Fruit fly (Drosophila melanogaster): ENCODE data around the gene Gr93c.

Gene Gr93c

DNA sequence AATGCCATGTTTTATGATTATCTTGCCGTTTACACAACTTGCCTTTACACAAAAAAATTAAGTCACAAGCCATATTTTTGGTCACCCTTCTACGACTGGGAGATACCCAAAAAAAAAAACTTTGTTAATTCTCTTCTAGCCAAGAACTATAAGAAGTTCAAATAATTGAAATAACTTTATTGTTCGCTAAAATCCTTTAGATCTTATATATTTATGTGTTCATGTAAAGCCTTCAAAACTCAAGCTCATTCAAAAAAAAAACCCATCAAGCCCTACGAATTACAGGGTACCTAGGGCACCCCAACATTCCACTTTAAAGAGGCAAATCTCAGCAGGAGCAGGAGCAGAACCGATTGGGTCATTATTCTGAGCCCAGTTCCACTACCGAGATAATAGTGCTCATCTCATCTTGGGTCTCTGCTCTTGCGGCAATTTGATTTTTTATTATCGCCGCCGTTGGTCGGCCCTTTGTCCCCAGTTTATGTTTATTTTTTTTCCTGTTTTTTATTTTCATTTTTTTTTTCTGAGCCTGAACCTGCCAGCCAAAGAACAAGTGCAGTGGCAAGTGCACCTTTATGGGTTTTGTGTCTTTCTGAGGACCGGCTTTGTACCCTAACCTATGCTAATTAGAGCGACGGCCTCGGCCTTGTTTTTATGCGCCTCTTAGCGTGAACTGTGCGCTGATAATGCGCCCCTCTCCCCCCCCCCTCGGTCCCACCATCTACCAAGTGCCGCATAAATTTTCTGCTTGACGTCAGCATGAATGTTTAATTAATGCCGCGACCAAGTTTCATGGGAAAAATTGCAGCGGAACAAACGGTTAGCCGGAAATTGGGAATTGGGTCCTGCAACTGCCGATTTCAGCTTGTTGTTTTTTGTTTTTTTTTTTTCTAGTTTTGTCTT, 3.3 kb downstream of the Gr93c start (continued):
- no peak for TF ChIP-seq Hr4 (GFP tag; optimal IDR thresholded peaks at IDR 0.05)
- TF ChIP-seq CG10631 (GFP tag; optimal IDR thresholded peaks at IDR 0.05) = peak; percentile 10
- TF ChIP-seq CG6808 (GFP tag; optimal IDR thresholded peaks at IDR 0.05) = peak; percentile 44
- no peak for TF ChIP-seq CG8632 (GFP tag; optimal IDR thresholded peaks at IDR 0.05)
- TF ChIP-seq Met (GFP tag; optimal IDR thresholded peaks at IDR 0.05) = peak; percentile 32
- no peak for TF ChIP-seq CG32006 (GFP tag; optimal IDR thresholded peaks at IDR 0.05)
- TF ChIP-seq fd85E (GFP tag; optimal IDR thresholded peaks at IDR 0.05) = no peak
- no peak for TF ChIP-seq CG4318 (GFP tag; optimal IDR thresholded peaks at IDR 0.05)
- TF ChIP-seq CG1621 (tag; optimal IDR thresholded peaks at IDR 0.05) = no peak
- peak; percentile 1 for TF ChIP-seq achi (GFP tag; optimal IDR thresholded peaks at IDR 0.05)
- TF ChIP-seq Eip93F (GFP tag; optimal IDR thresholded peaks at IDR 0.05) = no peak
- no peak for TF ChIP-seq CG11902 (GFP tag; optimal IDR thresholded peaks at IDR 0.05)
- peak; percentile 32 for TF ChIP-seq Eip75B (GFP tag; optimal IDR thresholded peaks at IDR 0.05)
- no peak for TF ChIP-seq Sox102F (GFP tag; optimal IDR thresholded peaks at IDR 0.05)
- peak; percentile 1 for TF ChIP-seq Sox14 (GFP tag; optimal IDR thresholded peaks at IDR 0.05)
- no peak for TF ChIP-seq pdm3 (GFP tag; optimal IDR thresholded peaks at IDR 0.05)
- TF ChIP-seq topi (GFP tag; optimal IDR thresholded peaks at IDR 0.05) = peak; percentile 32
- peak; percentile 44 for TF ChIP-seq esn (GFP tag; optimal IDR thresholded peaks at IDR 0.05)
- TF ChIP-seq svp (GFP tag) = peak; percentile 71
- no peak for TF ChIP-seq CG6276 (GFP tag; optimal IDR thresholded peaks at IDR 0.05)
- no peak for TF ChIP-seq dsx (GFP tag; optimal IDR thresholded peaks at IDR 0.05; ENCODE audit: poor library complexity, severe bottlenecking)
- TF ChIP-seq CG31627 (GFP tag; optimal IDR thresholded peaks at IDR 0.05) = peak; percentile 31
- TF ChIP-seq CG11294 (GFP tag; IDR thresholded peaks at IDR 0.05) = no peak
- peak; percentile 14 for TF ChIP-seq CG3919 (GFP tag; optimal IDR thresholded peaks at IDR 0.05)
- no peak for TF ChIP-seq Ets21C (GFP tag; optimal IDR thresholded peaks at IDR 0.05)
- no peak for TF ChIP-seq Ets96B (tag; optimal IDR thresholded peaks at IDR 0.05)
- TF ChIP-seq CG6163 (GFP tag; IDR thresholded peaks at IDR 0.05) = peak; percentile 17; the same call in 1 of the 3 replicates
- no peak for TF ChIP-seq CG8319 (GFP tag; optimal IDR thresholded peaks at IDR 0.05)
- no peak for TF ChIP-seq Blimp-1 (GFP tag; optimal IDR thresholded peaks at IDR 0.05)
- TF ChIP-seq CG6792 (GFP tag; optimal IDR thresholded peaks at IDR 0.05) = peak; percentile 30
- TF ChIP-seq Hr38 (GFP tag; optimal IDR thresholded peaks at IDR 0.05) = no peak
- peak; percentile 42 for TF ChIP-seq CG10669 (GFP tag; optimal IDR thresholded peaks at IDR 0.05)
- TF ChIP-seq CG16779 (tag; optimal IDR thresholded peaks at IDR 0.05) = no peak
- TF ChIP-seq Eip78C (GFP tag) = peak; percentile 70
- TF ChIP-seq dac (GFP tag; optimal IDR thresholded peaks at IDR 0.05) = no peak
- no peak for TF ChIP-seq fd59A (GFP tag; optimal IDR thresholded peaks at IDR 0.05)
- no peak for TF ChIP-seq Lpt (GFP tag; optimal IDR thresholded peaks at IDR 0.05)
- TF ChIP-seq eg (GFP tag; IDR thresholded peaks at IDR 0.05) = no peak
- no peak for TF ChIP-seq OdsH (GFP tag; optimal IDR thresholded peaks at IDR 0.05)
- TF ChIP-seq acj6 (GFP tag; optimal IDR thresholded peaks at IDR 0.05) = peak; percentile 42

DNA sequence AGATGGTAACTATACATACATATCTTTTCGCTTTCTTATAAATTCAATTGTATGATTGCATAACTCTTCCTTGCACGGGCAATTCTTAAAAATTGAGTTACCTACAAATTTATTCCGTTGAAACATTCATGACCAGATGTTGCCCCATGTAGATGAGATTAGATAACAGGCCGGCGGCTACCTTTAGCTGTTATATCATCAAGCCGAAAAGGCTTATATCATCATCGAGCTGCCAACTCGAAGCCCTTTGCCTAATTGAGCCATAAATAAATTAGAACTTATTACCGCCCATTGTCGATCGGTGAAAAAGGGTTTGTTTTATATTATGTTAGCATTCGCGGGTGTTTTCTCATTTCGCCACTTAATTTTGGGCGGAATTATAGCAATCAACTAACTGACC, 4.6 kb downstream of the Gr93c start:
- TF ChIP-seq Hr4 (GFP tag; optimal IDR thresholded peaks at IDR 0.05) (no peak), Eip78C (GFP tag) (peak; percentile 17), vri (GFP tag; optimal IDR thresholded peaks at IDR 0.05) (peak; percentile 49)

Data from whole organism, prepupa.